Fruit fly (Drosophila melanogaster) whole organism, larva: Measurements from ENCODE around the gene CG6650.

Experiments used
- noc ChIP-seq: fragments of 200-800 bp; sonication (Bioruptor generic); optimal IDR thresholded peaks from 3 replicates; lab custom pipeline; 2019; ENCODE audit warnings: missing biosample characterization, mild to moderate bottlenecking, missing genetic modification characterization, moderate library complexity

CG6650 gene

DNA sequence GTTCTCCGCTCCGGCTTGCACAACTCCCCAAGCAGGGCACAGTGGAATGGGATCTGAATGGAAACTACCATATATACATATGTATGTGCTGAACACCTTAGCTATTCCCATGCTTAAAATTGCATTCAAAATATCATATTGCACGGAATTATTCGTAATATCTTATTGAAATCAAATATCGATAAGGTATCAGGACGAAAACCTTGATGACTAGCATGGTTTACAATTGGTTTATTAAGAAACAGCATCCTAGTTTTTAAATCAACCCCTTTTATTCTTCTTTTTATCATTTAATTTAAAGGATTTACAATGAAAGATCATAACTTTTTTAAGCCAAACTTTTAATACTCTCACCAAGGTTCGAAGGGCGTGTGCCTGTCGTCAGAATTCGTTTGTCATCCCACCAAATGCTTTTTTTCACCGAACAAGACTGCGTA, 24.0 kb downstream of the CG6650 start:
- peak; percentile 30 for TF ChIP-seq noc (tag; lab: Kevin White, UChicago)

DNA sequence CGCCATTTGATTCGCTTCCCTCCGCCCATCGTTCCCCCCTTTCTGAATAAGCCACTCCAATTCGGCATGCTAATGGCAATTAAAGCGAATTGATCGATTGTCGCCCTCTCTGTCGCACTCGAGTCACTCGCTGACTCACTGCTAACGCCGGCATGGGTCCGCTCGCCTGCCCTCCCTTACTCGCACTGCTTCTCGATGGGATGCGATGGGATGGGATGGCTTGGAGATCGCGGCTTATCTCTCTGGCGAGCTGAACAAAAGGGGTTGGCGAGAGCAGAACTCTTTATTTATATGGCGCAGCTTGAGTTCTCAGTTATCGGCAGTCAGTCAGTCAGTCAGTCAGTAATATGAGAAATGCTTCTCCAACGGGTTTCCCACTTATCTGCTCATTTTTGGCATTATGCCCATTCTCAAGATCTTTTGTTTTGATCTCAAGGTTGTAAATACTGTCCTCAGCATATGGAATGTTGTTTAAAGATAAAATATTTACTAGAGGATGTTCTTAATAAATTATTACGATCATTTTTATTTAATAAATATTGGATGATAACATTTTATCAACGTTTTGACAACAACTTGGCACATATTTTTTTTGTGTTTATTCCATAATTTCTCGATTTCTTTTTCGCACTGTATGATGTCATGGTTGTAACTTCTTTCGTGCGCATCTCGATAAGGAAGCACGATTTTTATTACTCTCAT, 24.7 kb downstream of the CG6650 start:
- no peak for TF ChIP-seq noc (tag; lab: Kevin White, UChicago)

DNA sequence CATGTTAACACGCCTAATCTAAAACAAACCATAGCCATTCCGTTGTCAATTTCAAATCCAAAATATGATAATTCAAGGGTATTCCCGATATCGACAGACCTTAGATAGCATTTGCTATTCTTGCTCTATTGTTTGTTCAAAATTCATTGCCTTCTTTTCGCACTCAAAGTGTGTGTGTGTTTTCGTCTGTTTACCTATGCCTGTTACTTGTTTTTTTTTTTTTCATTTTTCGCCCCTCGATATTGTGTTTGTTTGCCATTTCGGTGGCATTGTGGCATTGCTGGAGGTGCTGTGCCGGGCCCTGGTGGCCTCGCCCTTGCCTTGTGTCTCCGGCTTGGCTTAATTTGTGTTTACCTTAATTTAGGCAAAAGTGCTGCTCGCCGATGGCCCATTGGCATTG, 25.6 kb downstream of the CG6650 start:
- TF ChIP-seq noc (tag; lab: Kevin White, UChicago): no peak

DNA sequence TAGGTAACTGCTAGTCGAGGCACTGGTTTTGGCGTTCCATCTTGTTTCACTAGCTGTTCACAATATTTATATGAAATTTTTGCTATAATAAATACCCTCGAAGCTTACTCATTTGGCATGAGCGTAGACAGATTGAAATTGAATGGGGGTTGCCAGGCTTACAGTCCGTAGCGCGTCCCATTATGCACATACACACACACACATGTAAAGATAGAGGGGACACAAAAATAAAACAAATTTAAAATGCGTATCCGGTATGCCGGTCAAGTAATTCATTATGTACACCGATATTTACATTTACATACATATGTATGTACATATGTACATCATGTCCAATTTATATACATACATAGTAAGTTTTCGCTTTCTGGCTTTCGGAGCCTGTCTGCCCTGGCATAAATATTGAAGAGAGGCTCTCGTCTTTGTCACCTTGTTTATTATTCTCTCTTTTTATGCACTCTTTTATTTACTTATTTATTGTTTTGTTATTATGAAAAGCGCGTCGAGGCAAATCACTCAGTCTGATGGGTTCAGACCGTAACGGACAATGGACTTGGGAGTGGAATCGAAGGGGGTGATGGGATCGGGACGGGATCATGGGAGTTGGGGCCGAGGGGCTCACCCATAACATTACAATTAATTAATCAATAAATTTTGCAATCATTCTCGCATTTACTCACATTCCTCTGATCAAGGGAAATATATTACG, 28.2 kb downstream of the CG6650 start:
- TF ChIP-seq noc (tag; lab: Kevin White, UChicago): no peak

DNA sequence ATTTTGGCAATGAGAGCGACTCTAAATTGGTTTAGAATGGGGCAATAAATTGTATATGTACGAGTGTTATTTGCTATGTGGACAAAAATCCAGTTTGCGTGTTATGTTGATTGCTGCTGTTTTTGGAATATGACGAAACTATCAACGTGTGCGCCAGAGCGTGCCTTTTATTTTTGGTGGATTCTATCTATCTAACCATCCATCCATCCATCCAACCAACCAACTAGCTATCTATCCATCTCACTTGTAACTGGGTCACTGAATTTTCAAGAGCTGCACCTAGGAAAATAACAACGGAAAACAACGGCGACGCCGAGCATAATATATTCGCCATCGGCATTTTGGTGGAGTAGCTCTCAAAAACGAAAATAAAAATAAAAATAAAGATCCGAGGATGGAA, 31.5 kb downstream of the CG6650 start:
- TF ChIP-seq noc (tag; lab: Kevin White, UChicago): no peak

DNA sequence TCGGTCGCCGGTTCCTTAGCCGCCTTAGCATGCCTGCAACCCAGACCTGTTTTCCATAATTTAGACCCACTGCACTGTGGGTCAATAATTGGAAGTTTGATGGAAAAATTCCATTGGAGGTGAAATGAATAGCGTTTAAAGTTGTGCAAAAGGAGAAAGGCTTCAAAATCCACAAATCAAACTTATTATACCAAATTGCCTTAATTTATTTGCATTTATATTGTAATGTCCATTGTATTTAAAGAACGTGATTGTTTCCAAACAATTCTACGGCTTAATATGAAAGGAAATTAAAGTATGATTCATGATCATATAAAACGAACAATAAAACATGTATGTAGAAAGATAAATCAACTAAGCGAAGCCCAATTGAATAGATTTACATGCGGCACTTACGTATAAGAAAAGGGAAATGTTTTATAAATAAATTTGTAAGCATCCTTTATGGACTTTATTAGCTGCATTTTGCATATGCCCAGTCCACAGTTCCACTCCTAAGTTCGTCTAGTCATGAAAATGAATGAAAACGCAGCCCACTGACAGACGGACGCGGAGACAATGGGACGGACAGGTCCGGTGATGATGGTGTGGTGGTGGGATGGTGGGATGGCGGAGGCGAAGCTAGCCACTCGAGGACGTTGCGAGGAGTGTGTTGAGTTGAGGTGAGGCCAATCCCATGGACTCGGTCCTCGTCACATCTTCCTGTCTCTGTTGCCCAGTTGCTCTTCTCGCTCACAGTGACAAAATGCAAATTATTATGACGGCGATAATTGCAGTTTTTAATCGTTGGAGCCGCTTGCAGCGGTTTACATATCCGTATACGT, 32.2 kb downstream of the CG6650 start:
- TF ChIP-seq noc (tag; lab: Kevin White, UChicago): no peak

DNA sequence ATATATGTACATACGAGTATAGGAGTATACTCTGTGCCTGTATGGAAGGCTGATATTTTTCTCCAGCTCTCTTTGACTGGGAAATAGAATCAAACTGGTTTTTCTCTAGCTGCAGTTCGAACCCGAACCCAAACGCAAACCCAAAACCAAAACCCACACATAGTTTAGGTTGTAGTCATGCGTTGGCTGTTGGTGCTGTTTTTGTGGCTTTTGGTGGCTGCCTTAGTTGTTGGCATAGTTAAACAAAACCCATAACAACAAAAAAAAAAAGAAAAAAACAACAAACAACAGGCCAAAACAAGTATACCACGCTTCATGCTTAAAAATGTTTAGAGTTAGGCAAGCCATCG, 32.8 kb downstream of the CG6650 start:
- no peak for TF ChIP-seq noc (tag; lab: Kevin White, UChicago)

DNA sequence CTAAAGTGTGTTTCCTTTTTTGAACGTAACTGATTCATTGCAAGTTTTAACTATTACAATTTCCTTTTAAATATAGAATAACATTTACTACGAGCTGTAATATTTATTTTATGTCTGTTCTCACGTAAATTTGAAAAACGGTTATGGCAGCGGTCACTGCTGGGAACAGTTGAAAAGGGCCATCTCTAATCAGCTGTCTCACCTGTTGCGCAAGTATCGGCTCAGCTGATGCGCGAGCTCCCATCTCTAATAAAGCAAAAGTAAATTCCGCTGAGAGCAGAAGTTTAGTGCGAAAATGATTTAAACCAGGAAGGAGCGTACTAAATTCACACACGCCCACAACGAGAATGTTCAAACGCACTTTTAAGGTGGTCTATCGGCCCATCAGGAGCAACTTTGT, 40.4 kb downstream of the CG6650 start, which contains the start of gene Pex1:
Pex1 (plus strand) TSS at position 272 of the 400 bp plus-strand sequence.
- no peak for TF ChIP-seq noc (tag; lab: Kevin White, UChicago)

DNA sequence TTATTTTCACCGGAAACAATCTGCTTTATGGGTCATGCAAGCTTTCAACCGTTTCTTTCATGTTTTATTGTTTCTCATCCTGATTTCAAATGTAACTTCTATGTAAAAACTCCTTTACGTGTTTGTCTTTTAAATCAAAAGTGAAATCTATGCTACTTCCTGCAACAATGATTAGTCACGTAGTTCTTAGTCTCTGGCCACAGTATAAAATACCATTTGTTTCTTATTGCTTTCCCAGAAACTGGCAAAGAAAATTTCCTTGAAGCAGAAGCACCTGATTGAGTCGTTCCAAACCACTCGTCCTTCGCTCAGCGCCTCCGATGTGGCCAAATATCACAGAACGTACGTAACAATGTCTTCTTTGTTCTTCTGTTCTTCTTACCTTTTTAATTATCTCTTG, 44.2 kb downstream of the CG6650 start, which contains the start of gene btl:
btl (plus strand) TSS at position 301 of the 400 bp plus-strand sequence.
- TF ChIP-seq noc (tag; lab: Kevin White, UChicago): no peak

DNA sequence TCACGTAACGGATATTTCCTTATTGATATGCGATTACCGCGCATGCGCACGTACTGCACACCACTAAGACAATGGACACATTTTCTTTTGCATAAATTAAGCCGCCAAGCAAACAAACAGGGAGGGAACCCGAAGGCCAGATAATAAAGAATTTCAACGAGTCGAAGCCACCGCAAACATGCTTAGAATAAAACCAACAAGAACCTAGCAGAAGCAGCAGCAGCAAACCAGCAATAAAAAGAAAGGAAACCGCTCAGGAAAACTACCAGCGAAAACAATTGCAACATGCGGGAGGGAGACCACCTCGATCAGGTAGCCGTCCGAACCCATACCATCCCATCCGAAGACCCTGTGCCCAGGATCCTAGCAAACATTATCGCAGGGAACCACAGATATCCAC, 45.3 kb downstream of the CG6650 start:
- TF ChIP-seq noc (tag; lab: Kevin White, UChicago): no peak

DNA sequence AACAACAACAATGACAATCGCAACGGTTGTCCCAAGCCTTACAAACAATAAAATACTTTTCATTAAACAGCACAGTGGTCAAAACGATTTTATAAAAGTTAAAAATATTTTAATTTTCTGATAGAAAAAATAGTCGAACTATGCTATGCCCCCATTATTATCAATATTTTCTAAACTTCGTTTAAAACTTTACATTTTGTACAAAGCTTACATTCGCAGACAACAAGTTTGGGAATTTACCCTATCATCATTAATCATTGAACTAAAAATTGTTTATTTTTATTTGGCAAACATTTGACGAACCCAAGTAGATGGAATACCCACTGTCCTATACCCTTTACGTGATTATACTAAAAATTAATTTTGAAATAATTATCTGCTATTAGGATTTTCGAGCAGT, 47.0 kb downstream of the CG6650 start:
- TF ChIP-seq noc (tag; lab: Kevin White, UChicago): no peak

DNA sequence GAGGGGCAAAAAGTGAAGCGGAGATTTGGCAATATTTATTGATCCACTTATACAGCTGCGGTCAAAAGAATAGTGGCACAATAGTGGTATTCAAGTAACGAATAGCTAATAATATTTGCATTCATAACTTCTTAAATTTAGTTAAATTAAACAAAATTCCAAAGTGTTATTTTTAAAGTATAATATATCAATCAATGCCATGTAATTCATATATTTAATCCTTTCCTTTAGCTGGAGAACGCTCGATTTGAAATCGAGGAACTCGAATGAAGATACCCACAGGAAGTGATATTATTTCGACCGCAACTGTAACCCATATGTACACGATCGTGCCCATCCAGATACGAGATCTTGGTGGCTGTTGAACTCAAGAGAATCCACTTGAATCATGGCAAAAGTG, 48.0 kb downstream of the CG6650 start:
- no peak for TF ChIP-seq noc (tag; lab: Kevin White, UChicago)

DNA sequence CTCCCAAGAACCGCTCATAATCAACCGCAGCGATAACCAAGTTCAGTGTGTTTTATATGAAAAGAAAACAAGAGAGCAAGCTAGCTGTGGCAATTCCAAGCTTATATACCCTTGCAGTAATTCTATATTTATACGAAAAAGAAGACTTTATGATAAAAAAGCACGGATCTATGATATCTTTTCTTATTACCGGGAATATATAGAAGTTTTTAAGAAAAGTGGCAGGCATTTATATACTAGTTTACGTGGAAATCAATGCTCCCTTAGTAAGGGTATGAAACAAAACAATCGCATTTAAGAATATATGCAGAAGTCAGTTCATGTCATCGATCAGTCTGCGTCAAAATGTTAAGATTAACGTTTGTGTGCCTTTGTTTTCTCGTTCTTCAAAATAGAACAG, 52.0 kb downstream of the CG6650 start, which contains the start of gene CG8100:
CG8100 (plus strand) TSS at position 333 of the 400 bp plus-strand sequence.
- TF ChIP-seq noc (tag; lab: Kevin White, UChicago): no peak
